Worm (Caenorhabditis elegans) whole organism, L3 larva: ENCODE results near the gene H12D21.11.

Experiments
- R02D3.7 ChIP-seq: fragments of 150-350 bp; optimal IDR thresholded peaks from 2 replicates; lab custom pipeline; 2014; ENCODE audit warnings: missing biosample characterization, missing genetic modification characterization
- ZK546.5 ChIP-seq: sonication (generic microtip); optimal IDR thresholded peaks from 2 replicates; lab custom pipeline; 2017; ENCODE audit warnings: missing biosample characterization, missing genetic modification characterization
- aly-2 ChIP-seq: fragments of 150-350 bp; optimal IDR thresholded peaks from 2 replicates; lab custom pipeline; 2014; ENCODE audit warnings: missing biosample characterization, missing genetic modification characterization
- ama-1 ChIP-seq: fragments of 150-350 bp; optimal IDR thresholded peaks from 2 replicates; lab custom pipeline; 2018
- ceh-16 ChIP-seq: sonication (generic microtip); optimal IDR thresholded peaks from 2 replicates; lab custom pipeline; 2017; ENCODE audit warnings: missing biosample characterization, missing genetic modification characterization
- ceh-28 ChIP-seq: fragments of 150-350 bp; optimal IDR thresholded peaks from 2 replicates; lab custom pipeline; 2014; ENCODE audit warnings: missing biosample characterization, missing genetic modification reagents, missing genetic modification characterization
- ceh-82 ChIP-seq: fragments of 150-350 bp; optimal IDR thresholded peaks from 2 replicates; lab custom pipeline; 2014; ENCODE audit warnings: missing biosample characterization, missing genetic modification characterization
- ceh-9 ChIP-seq: sonication (generic microtip); optimal IDR thresholded peaks from 2 replicates; lab custom pipeline; 2018; ENCODE audit warnings: missing biosample characterization, missing genetic modification characterization
- daf-12 ChIP-seq: fragments of 150-350 bp; optimal IDR thresholded peaks from 2 replicates; lab custom pipeline; 2014; ENCODE audit warnings: missing biosample characterization, missing genetic modification reagents, missing genetic modification characterization
- egl-27 ChIP-seq: sonication (generic microtip); optimal IDR thresholded peaks from 4 replicates; lab custom pipeline; 2017; ENCODE audit warnings: missing biosample characterization, missing genetic modification reagents, missing genetic modification characterization
- egl-5 ChIP-seq: fragments of 150-350 bp; optimal IDR thresholded peaks from 2 replicates; lab custom pipeline; 2017; ENCODE audit warnings: missing biosample characterization, missing genetic modification reagents, missing genetic modification characterization, inconsistent platforms
- elt-1 ChIP-seq: fragments of 150-350 bp; optimal IDR thresholded peaks from 2 replicates; lab custom pipeline; 2014; ENCODE audit warnings: missing biosample characterization, missing genetic modification characterization
- elt-2 ChIP-seq: sonication (generic microtip); optimal IDR thresholded peaks from 2 replicates; lab custom pipeline; 2016; ENCODE audit warnings: missing genetic modification reagents, mild to moderate bottlenecking, missing genetic modification characterization, missing compliant biosample characterization
- elt-3 ChIP-seq, 3 experiments: fragments of 150-350 bp in 1 of 3; sonication (generic microtip) in 2 of 3; optimal IDR thresholded peaks; 2 replicates in 2 of 3; 4 replicates in 1 of 3; lab custom pipeline; 2014 to 2017; ENCODE audit warnings: missing biosample characterization in 3 of 3, missing genetic modification characterization in 3 of 3
- eor-1 ChIP-seq, 2 experiments: fragments of 150-350 bp; optimal IDR thresholded peaks; 2 replicates each; lab custom pipeline; 2014 to 2018; ENCODE audit warnings: missing biosample characterization in 2 of 2, missing genetic modification characterization in 2 of 2
- fkh-10 ChIP-seq: sonication (generic microtip); optimal IDR thresholded peaks from 2 replicates; lab custom pipeline; 2017; ENCODE audit warnings: missing biosample characterization, missing genetic modification reagents, missing genetic modification characterization
- fkh-2 ChIP-seq: fragments of 150-350 bp; optimal IDR thresholded peaks from 2 replicates; lab custom pipeline; 2014; ENCODE audit warnings: missing biosample characterization, missing genetic modification reagents, missing genetic modification characterization
- fos-1 ChIP-seq: fragments of 150-350 bp; optimal IDR thresholded peaks from 2 replicates; lab custom pipeline; 2014; ENCODE audit warnings: missing biosample characterization, missing genetic modification characterization
- hmg-11 ChIP-seq: sonication (generic microtip); optimal IDR thresholded peaks from 2 replicates; lab custom pipeline; 2016; ENCODE audit warnings: missing genetic modification characterization, missing compliant biosample characterization
- jun-1 ChIP-seq: fragments of 150-350 bp; optimal IDR thresholded peaks from 2 replicates; lab custom pipeline; 2014; ENCODE audit warnings: missing biosample characterization, missing genetic modification reagents, missing genetic modification characterization
- lin-15B ChIP-seq: fragments of 150-350 bp; optimal IDR thresholded peaks from 2 replicates; lab custom pipeline; 2014; ENCODE audit warnings: missing biosample characterization, missing genetic modification characterization
- lin-39 ChIP-seq: fragments of 150-350 bp; optimal IDR thresholded peaks from 2 replicates; lab custom pipeline; 2018; ENCODE audit warnings: missing biosample characterization, missing genetic modification reagents, missing genetic modification characterization
- lsy-12 ChIP-seq: sonication (generic microtip); optimal IDR thresholded peaks from 2 replicates; lab custom pipeline; 2016; ENCODE audit warnings: mild to moderate bottlenecking, missing genetic modification characterization, missing compliant biosample characterization
- mdl-1 ChIP-seq: fragments of 150-350 bp; optimal IDR thresholded peaks from 2 replicates; lab custom pipeline; 2014; ENCODE audit warnings: missing biosample characterization, missing genetic modification characterization
- mml-1 ChIP-seq: fragments of 150-350 bp; sonication (generic microtip); optimal IDR thresholded peaks from 3 replicates; lab custom pipeline; 2014; ENCODE audit warnings: missing biosample characterization, missing genetic modification characterization
- nfya-1 ChIP-seq: sonication (generic microtip); optimal IDR thresholded peaks from 2 replicates; lab custom pipeline; 2017; ENCODE audit warnings: missing genetic modification characterization, mild to moderate bottlenecking, missing compliant biosample characterization, antibody characterized with exemption, moderate library complexity; ENCODE audit not compliant: insufficient read depth
- nhr-11 ChIP-seq: fragments of 150-350 bp; optimal IDR thresholded peaks from 2 replicates; lab custom pipeline; 2014; ENCODE audit warnings: missing biosample characterization, missing genetic modification characterization
- nhr-12 ChIP-seq: fragments of 150-350 bp; optimal IDR thresholded peaks from 2 replicates; lab custom pipeline; 2014; ENCODE audit warnings: missing biosample characterization, missing genetic modification characterization
- nhr-23 ChIP-seq: fragments of 150-350 bp; optimal IDR thresholded peaks from 2 replicates; lab custom pipeline; 2014; ENCODE audit warnings: missing biosample characterization, missing genetic modification reagents, missing genetic modification characterization
- nhr-237 ChIP-seq: fragments of 150-350 bp; optimal IDR thresholded peaks from 2 replicates; lab custom pipeline; 2014; ENCODE audit warnings: missing biosample characterization, missing genetic modification characterization
- nhr-25 ChIP-seq: sonication (generic microtip); optimal IDR thresholded peaks from 2 replicates; lab custom pipeline; 2017; ENCODE audit warnings: missing biosample characterization, missing genetic modification characterization
- nhr-28 ChIP-seq: fragments of 150-350 bp; optimal IDR thresholded peaks from 2 replicates; lab custom pipeline; 2014; ENCODE audit warnings: missing biosample characterization, missing genetic modification characterization
- nhr-43 ChIP-seq: sonication (generic microtip); optimal IDR thresholded peaks from 2 replicates; lab custom pipeline; 2016; ENCODE audit warnings: mild to moderate bottlenecking, missing genetic modification characterization, missing compliant biosample characterization; ENCODE audit not compliant: poor library complexity, severe bottlenecking
- nhr-67 ChIP-seq: fragments of 150-350 bp; optimal IDR thresholded peaks from 2 replicates; lab custom pipeline; 2014; ENCODE audit warnings: missing biosample characterization, missing genetic modification characterization
- nhr-77 ChIP-seq: fragments of 150-350 bp; optimal IDR thresholded peaks from 2 replicates; lab custom pipeline; 2014; ENCODE audit warnings: missing biosample characterization, missing genetic modification characterization
- pha-4 ChIP-seq: fragments of 150-350 bp; optimal IDR thresholded peaks from 2 replicates; lab custom pipeline; 2014; ENCODE audit warnings: missing biosample characterization, missing genetic modification reagents, missing genetic modification characterization
- pqm-1 ChIP-seq: fragments of 150-350 bp; optimal IDR thresholded peaks from 2 replicates; lab custom pipeline; 2017; ENCODE audit warnings: missing biosample characterization, missing genetic modification characterization, inconsistent platforms
- sea-2 ChIP-seq: fragments of 150-350 bp; sonication (generic microtip); optimal IDR thresholded peaks from 4 replicates; lab custom pipeline; 2014; ENCODE audit warnings: missing biosample characterization, missing genetic modification reagents, missing genetic modification characterization
- snpc-4 ChIP-seq: fragments of 150-350 bp; optimal IDR thresholded peaks from 2 replicates; lab custom pipeline; 2014; ENCODE audit warnings: missing biosample characterization, missing genetic modification characterization
- tbx-2 ChIP-seq: sonication (generic microtip); optimal IDR thresholded peaks from 2 replicates; lab custom pipeline; 2016; ENCODE audit warnings: mild to moderate bottlenecking, missing genetic modification characterization, missing compliant biosample characterization
- unc-39 ChIP-seq: sonication (generic microtip); optimal IDR thresholded peaks from 4 replicates; lab custom pipeline; 2017; ENCODE audit warnings: missing biosample characterization, missing genetic modification characterization
- unc-62 ChIP-seq: fragments of 150-350 bp; sonication (generic microtip); optimal IDR thresholded peaks from 4 replicates; lab custom pipeline; 2014; ENCODE audit warnings: missing biosample characterization, missing genetic modification reagents, missing genetic modification characterization
- zag-1 ChIP-seq: fragments of 150-350 bp; optimal IDR thresholded peaks from 2 replicates; lab custom pipeline; 2014; ENCODE audit warnings: missing biosample characterization, missing genetic modification characterization
- ztf-11 ChIP-seq: fragments of 150-350 bp; optimal IDR thresholded peaks from 2 replicates; lab custom pipeline; 2014; ENCODE audit warnings: missing biosample characterization, missing genetic modification characterization
- ztf-4 ChIP-seq: fragments of 150-350 bp; optimal IDR thresholded peaks from 2 replicates; lab custom pipeline; 2014; ENCODE audit warnings: missing biosample characterization, missing genetic modification characterization

H12D21.11 gene

ce11 chrV:14928248-14928647, 12.5 kb downstream of the H12D21.11 start, which contains the start of gene srg-55:
TSS of gene srg-55 (minus strand) at chrV:14928348.
- TF ChIP-seq unc-62 (no peak), nhr-43 (no peak), ama-1 (lab: Kevin White, UChicago) (no peak), elt-1 (no peak), ztf-4 (tag; lab: Kevin White, UChicago) (no peak), elt-3 (tag; optimal IDR thresholded peaks at IDR 0.05; lab: Kevin White, UChicago) (no peak), nhr-11 (tag; lab: Kevin White, UChicago) (no peak), egl-27 (no peak), zag-1 (tag; lab: Kevin White, UChicago) (no peak), ceh-9 (tag; lab: Kevin White, UChicago) (no peak), eor-1 (tag; optimal IDR thresholded peaks at IDR 0.05; lab: Kevin White, UChicago) (no peak), pha-4 (no peak)

- TF ChIP-seq nhr-77 (tag; lab: Kevin White, UChicago) (no peak), lin-15B (tag; lab: Kevin White, UChicago) (peak; percentile 13), ztf-4 (tag; lab: Kevin White, UChicago) (no peak), aly-2 (tag; lab: Kevin White, UChicago) (no peak), ceh-82 (tag; lab: Kevin White, UChicago) (no peak), lin-39 (peak; percentile 65), zag-1 (tag; lab: Kevin White, UChicago) (no peak), ceh-28 (tag; lab: Kevin White, UChicago) (no peak), unc-62 (no peak), nhr-23 (tag; lab: Kevin White, UChicago) (no peak), egl-27 (no peak), fkh-10 (GFP tag; lab: Kevin White, UChicago) (peak; percentile 66), lsy-12 (no peak), hmg-11 (peak; percentile 48), nhr-28 (tag; lab: Kevin White, UChicago) (no peak), ama-1 (lab: Kevin White, UChicago) (no peak), nhr-25 (tag; lab: Kevin White, UChicago) (no peak), unc-39 (tag; lab: Kevin White, UChicago) (no peak), nhr-67 (tag; lab: Kevin White, UChicago) (no peak), nhr-237 (tag; lab: Kevin White, UChicago) (no peak), jun-1 (tag; lab: Kevin White, UChicago) (no peak), ceh-16 (no peak), nhr-43 (no peak), sea-2 (GFP tag; lab: Kevin White, UChicago) (no peak), nhr-12 (tag; lab: Kevin White, UChicago) (no peak), ZK546.5 (no peak), ceh-9 (tag; lab: Kevin White, UChicago) (no peak), daf-12 (tag; lab: Kevin White, UChicago) (no peak), mdl-1 (no peak), elt-3 (tag; optimal IDR thresholded peaks at IDR 0.05; lab: Kevin White, UChicago) (no peak), R02D3.7 (no peak), snpc-4 (tag; lab: Kevin White, UChicago) (peak; percentile 24), egl-5 (tag; lab: Kevin White, UChicago) (peak; percentile 13), pqm-1 (tag; lab: Kevin White, UChicago) (no peak), nfya-1 (peak; percentile 70), fkh-2 (tag; lab: Kevin White, UChicago) (no peak), fos-1 (tag; lab: Kevin White, UChicago) (no peak), ztf-11 (no peak), elt-2 (no peak), elt-1 (no peak), tbx-2 (tag; lab: Kevin White, UChicago) (no peak), mml-1 (tag; lab: Kevin White, UChicago) (no peak)
Measured at ce11 chrV:14930168-14930567, 14.5 kb downstream of the H12D21.11 start.
